Worm (Caenorhabditis elegans) whole organism, L4/young adult: Measurements from ENCODE around the gene mboa-1.

ENCODE experiments used
- W03F9.2 ChIP-seq: fragments of 150-350 bp; optimal IDR thresholded peaks from 2 replicates; lab custom pipeline; 2014; ENCODE audit warnings: missing biosample characterization, missing genetic modification characterization
- dao-5 ChIP-seq: sonication (generic microtip); optimal IDR thresholded peaks from 2 replicates; lab custom pipeline; 2016; ENCODE audit warnings: missing genotype, missing genetic modification characterization, moderate library complexity, missing compliant biosample characterization

- TF ChIP-seq W03F9.2 (no peak), dao-5 (no peak)
Measured at ce11 chrX:16049573-16049972, 19.0 kb downstream of the mboa-1 start, which contains the start of gene cpd-2.
